Worm (Caenorhabditis elegans): ENCODE data around the gene F09E10.1.

ce11 chrX:1524559-1524958 is 22.0 kb downstream of the F09E10.1 start:
- no peak for TF ChIP-seq nhr-28 (tag; optimal IDR thresholded peaks at IDR 0.05)
- TF ChIP-seq pha-4 (tag; optimal IDR thresholded peaks at IDR 0.05): peak; percentile 34
- TF ChIP-seq nhr-12 (tag; optimal IDR thresholded peaks at IDR 0.05): no peak
- TF ChIP-seq hmg-11 (tag; optimal IDR thresholded peaks at IDR 0.05): peak; percentile 44
- no peak for TF ChIP-seq daf-12 (tag; optimal IDR thresholded peaks at IDR 0.05)
- TF ChIP-seq sea-2 (GFP tag; optimal IDR thresholded peaks at IDR 0.05): no peak
- TF ChIP-seq snpc-4 (tag; optimal IDR thresholded peaks at IDR 0.05): no peak
- no peak for TF ChIP-seq zag-1 (tag; optimal IDR thresholded peaks at IDR 0.05)
- no peak for TF ChIP-seq mdl-1 (tag; optimal IDR thresholded peaks at IDR 0.05)
- TF ChIP-seq nhr-23 (tag; optimal IDR thresholded peaks at IDR 0.05): peak; percentile 62

All from whole organism, L3 larva.